In the genomic region with DNA sequence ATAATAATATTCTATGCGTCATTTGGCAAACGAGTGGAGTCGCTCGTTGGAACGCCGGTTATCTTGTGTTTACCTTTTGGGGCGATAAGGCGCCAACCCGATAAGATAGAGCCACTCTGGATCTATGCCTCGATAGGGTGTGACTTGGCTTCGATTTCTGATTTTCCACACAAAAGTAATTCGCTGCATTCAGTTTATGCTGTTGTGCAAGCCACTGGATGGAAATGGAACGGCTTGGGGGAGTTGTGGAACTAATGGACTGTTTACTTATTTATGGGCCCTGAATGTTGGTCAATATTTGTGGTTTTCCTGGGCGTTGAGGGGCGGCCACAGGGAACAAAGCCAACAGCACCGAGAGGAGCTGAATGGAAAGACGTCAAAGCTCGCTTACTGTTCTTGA, we compare ENCODE assay signal across 2 fruit fly cellular contexts.
TF ChIP-seq lines count a peak whose summit lies in the region.

No protein-coding gene starts in this region.

TF ChIP-seq in whole organism, embryonic, 481 proteins besides CTCF, POLR2A, EP300 and RAD21 (continued from another document and continues in another):
- TF ChIP-seq CG33557 (GFP tag; optimal IDR thresholded peaks at IDR 0.05; lab: Kevin White, UChicago) (peak; percentile 64), Asciz (GFP tag; optimal IDR thresholded peaks at IDR 0.05; lab: Kevin White, UChicago) (peak; percentile 29), CG10274 (GFP tag; optimal IDR thresholded peaks at IDR 0.05; lab: Kevin White, UChicago) (no peak), croc (GFP tag; conservative IDR thresholded peaks at IDR 0.05; lab: Robert Waterston, UW) (no peak), Lim3 (GFP tag; IDR thresholded peaks at IDR 0.05; lab: Robert Waterston, UW) (no peak), Atf3 (GFP tag; optimal IDR thresholded peaks at IDR 0.05; lab: Kevin White, UChicago) (no peak), Elba2 (GFP tag; optimal IDR thresholded peaks at IDR 0.05; lab: Kevin White, UChicago) (no peak), odd (GFP tag; optimal IDR thresholded peaks at IDR 0.05; lab: Kevin White, UChicago) (no peak), CG13424 (tag; optimal IDR thresholded peaks at IDR 0.05; lab: Kevin White, UChicago) (peak; percentile 12), CG12104 (GFP tag; optimal IDR thresholded peaks at IDR 0.05; lab: Kevin White, UChicago) (no peak), CG10431 (GFP tag; optimal IDR thresholded peaks at IDR 0.05; lab: Kevin White, UChicago) (peak; percentile 26), CG3847 (GFP tag; IDR thresholded peaks at IDR 0.05; lab: Robert Waterston, UW) (no peak), CG31224 (GFP tag; IDR thresholded peaks at IDR 0.05; lab: Robert Waterston, UW) (no peak), dati (GFP tag; IDR thresholded peaks at IDR 0.05; lab: Robert Waterston, UW) (no peak), CG15011 (GFP tag; optimal IDR thresholded peaks at IDR 0.05; lab: Kevin White, UChicago) (no peak), CG43689 (GFP tag; IDR thresholded peaks at IDR 0.05; lab: Robert Waterston, UW) (no peak), CG14965 (GFP tag; optimal IDR thresholded peaks at IDR 0.05; lab: Kevin White, UChicago; ENCODE audit: borderline replicate concordance) (no peak), repo (GFP tag; optimal IDR thresholded peaks at IDR 0.05; lab: Kevin White, UChicago) (no peak), HLHmδ (GFP tag; optimal IDR thresholded peaks at IDR 0.05; lab: Kevin White, UChicago) (peak; percentile 26), CG3407 (GFP tag; optimal IDR thresholded peaks at IDR 0.05; lab: Kevin White, UChicago) (peak; percentile 13), chinmo (GFP tag; IDR thresholded peaks at IDR 0.05; lab: Robert Waterston, UW; ENCODE audit: partially characterized antibody) (peak; percentile 77; the same call in 1 of the 4 replicates), CG11247 (GFP tag; IDR thresholded peaks at IDR 0.05; lab: Robert Waterston, UW) (no peak), sisA (GFP tag; IDR thresholded peaks at IDR 0.05; lab: Robert Waterston, UW) (no peak), CG2889 (GFP tag; IDR thresholded peaks at IDR 0.05; lab: Robert Waterston, UW) (no peak), pan (optimal IDR thresholded peaks at IDR 0.05; lab: Kevin White, UChicago) (no peak), pan (GFP tag; optimal IDR thresholded peaks at IDR 0.05 in 1 of 2, IDR thresholded peaks at IDR 0.05 in 1 of 2) (no peak), Ets65A (GFP tag; lab: Kevin White, UChicago) (no peak), ato (GFP tag; IDR thresholded peaks at IDR 0.05; lab: Robert Waterston, UW; ENCODE audit: partially characterized antibody) (no peak), mirr (GFP tag; optimal IDR thresholded peaks at IDR 0.05; lab: Kevin White, UChicago) (no peak), CG16815 (GFP tag; optimal IDR thresholded peaks at IDR 0.05; lab: Kevin White, UChicago) (no peak), fu2 (GFP tag; optimal IDR thresholded peaks at IDR 0.05; lab: Kevin White, UChicago) (no peak), Sin3A (optimal IDR thresholded peaks at IDR 0.05; lab: Kevin White, UChicago) (no peak), fd64A (GFP tag; optimal IDR thresholded peaks at IDR 0.05; lab: Kevin White, UChicago) (peak; percentile 47), grau (tag; optimal IDR thresholded peaks at IDR 0.05; lab: Kevin White, UChicago) (no peak), CG3838 (GFP tag; optimal IDR thresholded peaks at IDR 0.05; lab: Kevin White, UChicago) (no peak), Poxn (GFP tag; IDR thresholded peaks at IDR 0.05; lab: Robert Waterston, UW) (no peak), dm (GFP tag; optimal IDR thresholded peaks at IDR 0.05; lab: Kevin White, UChicago) (no peak), Trl (optimal IDR thresholded peaks at IDR 0.05; lab: Kevin White, UChicago) (no peak), Trl (GFP tag; optimal IDR thresholded peaks at IDR 0.05; lab: Kevin White, UChicago) (no peak), fru (optimal IDR thresholded peaks at IDR 0.05; lab: Kevin White, UChicago) (no peak), CG18599 (GFP tag; optimal IDR thresholded peaks at IDR 0.05; lab: Kevin White, UChicago) (no peak), HHEX (GFP tag; optimal IDR thresholded peaks at IDR 0.05; lab: Kevin White, UChicago) (no peak), CG11085 (GFP tag; IDR thresholded peaks at IDR 0.05; lab: Robert Waterston, UW) (no peak), unpg (GFP tag; optimal IDR thresholded peaks at IDR 0.05; lab: Kevin White, UChicago) (no peak), CG7987 (GFP tag; optimal IDR thresholded peaks at IDR 0.05; lab: Kevin White, UChicago) (no peak), CG16779 (GFP tag; IDR thresholded peaks at IDR 0.05; lab: Robert Waterston, UW) (no peak), CG8281 (tag; optimal IDR thresholded peaks at IDR 0.05; lab: Kevin White, UChicago) (peak; percentile 19), amos (GFP tag; IDR thresholded peaks at IDR 0.05; lab: Robert Waterston, UW; ENCODE audit: partially characterized antibody) (no peak), CG34422 (GFP tag; IDR thresholded peaks at IDR 0.05; lab: Robert Waterston, UW) (no peak), Drgx (GFP tag; IDR thresholded peaks at IDR 0.05; lab: Robert Waterston, UW) (no peak), CG8089 (GFP tag; optimal IDR thresholded peaks at IDR 0.05; lab: Kevin White, UChicago) (no peak), Hand (GFP tag; optimal IDR thresholded peaks at IDR 0.05; lab: Kevin White, UChicago) (no peak), B-H2 (GFP tag; optimal IDR thresholded peaks at IDR 0.05; lab: Kevin White, UChicago) (no peak), sqz (GFP tag; optimal IDR thresholded peaks at IDR 0.05; lab: Kevin White, UChicago) (no peak), tin (GFP tag; optimal IDR thresholded peaks at IDR 0.05; lab: Kevin White, UChicago) (no peak), CG32532 (GFP tag; IDR thresholded peaks at IDR 0.05; lab: Robert Waterston, UW) (no peak), CG10979 (tag; optimal IDR thresholded peaks at IDR 0.05; lab: Kevin White, UChicago) (no peak), cwo (GFP tag; optimal IDR thresholded peaks at IDR 0.05; lab: Kevin White, UChicago) (peak; percentile 0), kay (GFP tag; optimal IDR thresholded peaks at IDR 0.05; lab: Kevin White, UChicago) (no peak), ci (GFP tag; IDR thresholded peaks at IDR 0.05; lab: Robert Waterston, UW) (peak; percentile 73; the same call in 2 of the 3 replicates), gce (GFP tag; IDR thresholded peaks at IDR 0.05; lab: Robert Waterston, UW) (0 out of 3 replicates have a peak, but pooled peaks have one; percentile 24), CG6813 (GFP tag; optimal IDR thresholded peaks at IDR 0.05; lab: Kevin White, UChicago) (no peak), HLH3B (GFP tag; IDR thresholded peaks at IDR 0.05; lab: Robert Waterston, UW) (no peak; the same call in 1 of the 2 replicates), lov (optimal IDR thresholded peaks at IDR 0.05; lab: Kevin White, UChicago) (no peak), lov (GFP tag; IDR thresholded peaks at IDR 0.05; lab: Robert Waterston, UW) (no peak), Max (GFP tag; optimal IDR thresholded peaks at IDR 0.05; lab: Kevin White, UChicago) (no peak)

TF ChIP-seq in whole organism, prepupa, 60 proteins besides CTCF, POLR2A, EP300 and RAD21 (continued from another document):
- TF ChIP-seq Eip78C (GFP tag; lab: Kevin White, UChicago): peak; percentile 43
- peak; percentile 16 for TF ChIP-seq CG34406 (GFP tag; optimal IDR thresholded peaks at IDR 0.05; lab: Kevin White, UChicago)
- TF ChIP-seq CG6808 (GFP tag; optimal IDR thresholded peaks at IDR 0.05; lab: Kevin White, UChicago): peak; percentile 28
- TF ChIP-seq CG10631 (GFP tag; optimal IDR thresholded peaks at IDR 0.05; lab: Kevin White, UChicago): peak; percentile 28
- peak in 1 of 2 experiments; percentile 21 for TF ChIP-seq salr (GFP tag; optimal IDR thresholded peaks at IDR 0.05; lab: Kevin White, UChicago)
- TF ChIP-seq CG4318 (GFP tag; optimal IDR thresholded peaks at IDR 0.05; lab: Kevin White, UChicago): no peak
- TF ChIP-seq CG8632 (GFP tag; optimal IDR thresholded peaks at IDR 0.05; lab: Kevin White, UChicago): peak; percentile 3
- TF ChIP-seq CG32006 (GFP tag; optimal IDR thresholded peaks at IDR 0.05; lab: Kevin White, UChicago): peak; percentile 10
- no peak for TF ChIP-seq fd59A (GFP tag; optimal IDR thresholded peaks at IDR 0.05; lab: Kevin White, UChicago)
- TF ChIP-seq CG1621 (tag; optimal IDR thresholded peaks at IDR 0.05; lab: Kevin White, UChicago): peak; percentile 16
